Fruit fly (Drosophila melanogaster): ENCODE measurements around the gene Rcd7.

Gene Rcd7

DNA sequence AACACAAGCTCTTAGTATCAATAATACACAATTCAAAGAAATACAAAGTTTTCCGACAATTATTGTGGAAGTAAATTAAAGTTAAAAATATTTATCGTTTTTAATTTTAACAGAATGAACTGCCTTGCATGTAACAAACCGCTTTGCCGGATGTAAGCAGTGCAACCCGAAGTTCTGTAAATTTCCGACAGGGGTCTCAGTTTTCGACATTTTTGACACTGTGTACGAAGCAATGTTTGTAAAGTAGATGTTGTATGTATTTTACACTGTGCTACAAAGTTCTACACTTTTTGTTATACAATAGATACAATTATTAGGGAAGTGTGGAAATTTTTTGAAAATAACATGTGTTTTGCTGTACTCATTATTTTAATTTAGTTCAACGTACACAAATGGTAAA is 28.4 kb upstream of the Rcd7 start (continued):
- TF ChIP-seq Drgx (GFP tag; IDR thresholded peaks at IDR 0.05) = peak; percentile 33; the same call in 1 of the 2 replicates
- peak; percentile 91 for TF ChIP-seq CG7372 (GFP tag; IDR thresholded peaks at IDR 0.05)
- TF ChIP-seq CG11560 (tag; IDR thresholded peaks at IDR 0.05) = peak; percentile 77; the same call in 2 of the 3 replicates
- peak; percentile 92 for TF ChIP-seq Dad (GFP tag; optimal IDR thresholded peaks at IDR 0.05)
- no peak for TF ChIP-seq sna (GFP tag; IDR thresholded peaks at IDR 0.05; ENCODE audit: partially characterized antibody)
- peak; percentile 88 for TF ChIP-seq unpg (GFP tag; optimal IDR thresholded peaks at IDR 0.05)
- TF ChIP-seq fu2 (GFP tag; optimal IDR thresholded peaks at IDR 0.05) = peak; percentile 89
- peak; percentile 83 for TF ChIP-seq Lhr (GFP tag; optimal IDR thresholded peaks at IDR 0.05)
- peak; percentile 79 for TF ChIP-seq fd3F (GFP tag; optimal IDR thresholded peaks at IDR 0.05)
- peak; percentile 93 for TF ChIP-seq gce (GFP tag; IDR thresholded peaks at IDR 0.05)
- peak; percentile 76 for TF ChIP-seq CG16863 (GFP tag; optimal IDR thresholded peaks at IDR 0.05)
- TF ChIP-seq maf-S (GFP tag; optimal IDR thresholded peaks at IDR 0.05) = peak; percentile 92
- TF ChIP-seq pzg (GFP tag; optimal IDR thresholded peaks at IDR 0.05) = peak; percentile 15
- peak; percentile 67 for TF ChIP-seq CG15269 (tag; optimal IDR thresholded peaks at IDR 0.05)
- TF ChIP-seq pum (GFP tag; optimal IDR thresholded peaks at IDR 0.05) = peak; percentile 94
- TF ChIP-seq btn (GFP tag; optimal IDR thresholded peaks at IDR 0.05) = peak; percentile 85
- TF ChIP-seq CG7745 (tag; optimal IDR thresholded peaks at IDR 0.05) = no peak
- TF ChIP-seq Pdp1 (GFP tag; optimal IDR thresholded peaks at IDR 0.05) = peak; percentile 93
- peak; percentile 8 for TF ChIP-seq Elba2 (GFP tag; optimal IDR thresholded peaks at IDR 0.05)
- no peak for TF ChIP-seq Dll (GFP tag; IDR thresholded peaks at IDR 0.05; ENCODE audit: partially characterized antibody)
- TF ChIP-seq pfk (GFP tag; optimal IDR thresholded peaks at IDR 0.05) = peak; percentile 62
- peak; percentile 93 for TF ChIP-seq Doc2 (GFP tag; IDR thresholded peaks at IDR 0.05)
- TF ChIP-seq sd (tag; optimal IDR thresholded peaks at IDR 0.05) = no peak
- peak; percentile 78 for TF ChIP-seq CG8359 (GFP tag; optimal IDR thresholded peaks at IDR 0.05; ENCODE audit: borderline replicate concordance)
- TF ChIP-seq CG8281 (tag; optimal IDR thresholded peaks at IDR 0.05) = peak; percentile 61
- TF ChIP-seq Trl (optimal IDR thresholded peaks at IDR 0.05) = no peak
- peak; percentile 98 for TF ChIP-seq Trl (GFP tag; optimal IDR thresholded peaks at IDR 0.05)
- no peak for TF ChIP-seq Lpt (GFP tag; optimal IDR thresholded peaks at IDR 0.05)
- TF ChIP-seq schlank (tag; optimal IDR thresholded peaks at IDR 0.05) = peak; percentile 81
- peak; percentile 82 for TF ChIP-seq Dip3 (GFP tag; optimal IDR thresholded peaks at IDR 0.05)
- TF ChIP-seq CG2875 (GFP tag; optimal IDR thresholded peaks at IDR 0.05) = peak; percentile 85
- TF ChIP-seq CG7963 (GFP tag; IDR thresholded peaks at IDR 0.05; ENCODE audit: partially characterized antibody) = no peak
- TF ChIP-seq insv (GFP tag; optimal IDR thresholded peaks at IDR 0.05) = peak in 1 of 2 experiments; percentile 62
- peak; percentile 76 for TF ChIP-seq Atf-2 (GFP tag; optimal IDR thresholded peaks at IDR 0.05)
- no peak for TF ChIP-seq lov (optimal IDR thresholded peaks at IDR 0.05)
- TF ChIP-seq lov (GFP tag; IDR thresholded peaks at IDR 0.05) = peak; percentile 95
- peak; percentile 74 for TF ChIP-seq da (GFP tag; optimal IDR thresholded peaks at IDR 0.05)
- TF ChIP-seq Sry-δ (GFP tag; optimal IDR thresholded peaks at IDR 0.05) = peak; percentile 58
- TF ChIP-seq CG10267 (tag; optimal IDR thresholded peaks at IDR 0.05) = peak; percentile 70
- TF ChIP-seq Sox100B (GFP tag; optimal IDR thresholded peaks at IDR 0.05) = peak; percentile 67
- TF ChIP-seq Med (GFP tag) = peak; percentile 99
- TF ChIP-seq CG13123 (GFP tag; optimal IDR thresholded peaks at IDR 0.05) = peak; percentile 63
- peak; percentile 94 for TF ChIP-seq emc (GFP tag; optimal IDR thresholded peaks at IDR 0.05)
- TF ChIP-seq pita (GFP tag; optimal IDR thresholded peaks at IDR 0.05) = peak; percentile 40
- TF ChIP-seq gcm2 (GFP tag; optimal IDR thresholded peaks at IDR 0.05) = peak; percentile 51
- TF ChIP-seq Kr (GFP tag; optimal IDR thresholded peaks at IDR 0.05) = no peak
- peak; percentile 81 for TF ChIP-seq CG11093 (GFP tag; IDR thresholded peaks at IDR 0.05)
- peak; percentile 60 for TF ChIP-seq wor (GFP tag; IDR thresholded peaks at IDR 0.05)
- peak; percentile 90 for TF ChIP-seq CG4328 (GFP tag; optimal IDR thresholded peaks at IDR 0.05)
- TF ChIP-seq CG31441 (GFP tag; IDR thresholded peaks at IDR 0.05) = peak; percentile 78
- TF ChIP-seq CrebB (tag; optimal IDR thresholded peaks at IDR 0.05) = peak; percentile 48

All from whole organism, embryonic.